Worm (Caenorhabditis elegans) whole organism, early embryonic: ENCODE measurements around the gene R10E8.8.

ENCODE experiments used
- B0310.2 ChIP-seq: sonication (generic microtip); optimal IDR thresholded peaks from 2 replicates; lab custom pipeline; 2016; ENCODE audit warnings: mild to moderate bottlenecking, missing genetic modification characterization, missing compliant biosample characterization
- F13C5.2 ChIP-seq: sonication (generic microtip); optimal IDR thresholded peaks from 2 replicates; lab custom pipeline; 2017; ENCODE audit warnings: mild to moderate bottlenecking, missing genetic modification characterization, inconsistent platforms, missing compliant biosample characterization
- aly-1 ChIP-seq: sonication (generic microtip); optimal IDR thresholded peaks from 2 replicates; lab custom pipeline; 2016; ENCODE audit warnings: missing genetic modification characterization, missing compliant biosample characterization
- ama-1 ChIP-seq: fragments of 150-350 bp; optimal IDR thresholded peaks from 2 replicates; lab custom pipeline; 2014
- ceh-13 ChIP-seq: fragments of 200-800 bp; sonication (Bioruptor generic); optimal IDR thresholded peaks from 2 replicates; lab custom pipeline; 2018; ENCODE audit warnings: mild to moderate bottlenecking, missing genetic modification characterization, missing compliant biosample characterization
- flt-1 ChIP-seq: fragments of 200-800 bp; sonication (Bioruptor generic); IDR thresholded peaks from 2 replicates; pipeline ENCODE4 v1.3.6; 2022; ENCODE audit warnings: missing genetic modification characterization, missing compliant biosample characterization
- hmbx-1 ChIP-seq: sonication (generic microtip); optimal IDR thresholded peaks from 2 replicates; lab custom pipeline; 2016; ENCODE audit warnings: mild to moderate bottlenecking, missing genetic modification characterization, missing compliant biosample characterization
- hnd-1 ChIP-seq: sonication (generic microtip); optimal IDR thresholded peaks from 2 replicates; lab custom pipeline; 2016; ENCODE audit warnings: missing genetic modification characterization, missing compliant biosample characterization
- scrt-1 ChIP-seq: fragments of 200-800 bp; sonication (Bioruptor generic); IDR thresholded peaks from 2 replicates; pipeline ENCODE4 v1.3.6; 2022; ENCODE audit warnings: missing genetic modification characterization, missing compliant biosample characterization
- sea-1 ChIP-seq: fragments of 200-800 bp; sonication (Bioruptor generic); conservative IDR thresholded peaks from 2 replicates; pipeline ENCODE4 v1.3.6; 2022; ENCODE audit warnings: missing genetic modification characterization, missing compliant biosample characterization
- tbx-11 ChIP-seq: fragments of 200-800 bp; sonication (Bioruptor generic); IDR thresholded peaks from 2 replicates; pipeline ENCODE4 v1.3.6; 2022; ENCODE audit warnings: missing genetic modification characterization, missing compliant biosample characterization
- tbx-37 ChIP-seq: fragments of 200-800 bp; sonication (Bioruptor generic); conservative IDR thresholded peaks from 2 replicates; pipeline ENCODE4 v1.3.6; 2022; ENCODE audit warnings: missing genetic modification reagents, missing genetic modification characterization, missing compliant biosample characterization
- tra-4 ChIP-seq: sonication (generic microtip); optimal IDR thresholded peaks from 2 replicates; lab custom pipeline; 2017; ENCODE audit warnings: missing genetic modification characterization, missing compliant biosample characterization

DNA sequence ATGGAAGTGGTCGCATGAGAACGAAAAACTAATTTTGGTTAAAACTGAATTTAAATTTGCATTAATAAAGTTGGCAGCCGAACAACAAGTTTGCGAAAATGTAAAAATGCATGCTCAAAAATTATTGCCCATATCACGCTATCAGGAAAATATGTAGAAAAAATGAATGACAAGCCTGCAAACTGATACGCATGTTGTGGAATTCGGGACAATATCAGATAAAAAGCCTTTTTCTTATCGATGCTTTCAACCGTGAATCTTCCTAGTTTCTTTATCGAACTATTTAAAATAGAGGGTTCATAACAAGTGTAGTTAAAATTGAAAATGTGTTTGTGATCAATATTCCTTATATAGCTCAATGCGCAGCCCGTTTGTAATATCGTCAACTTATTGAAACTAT, 4.6 kb upstream of the R10E8.8 start:
- TF ChIP-seq F13C5.2 (tag; lab: Kevin White, UChicago) (no peak), ceh-13 (no peak), ama-1 (lab: Kevin White, UChicago) (no peak), aly-1 (tag; lab: Kevin White, UChicago) (no peak), B0310.2 (tag; lab: Kevin White, UChicago) (no peak), scrt-1 (no peak), hnd-1 (tag; lab: Kevin White, UChicago) (no peak), tbx-11 (GFP tag; lab: Robert Waterston, UW) (no peak), tra-4 (no peak), hmbx-1 (tag; lab: Kevin White, UChicago) (no peak), flt-1 (GFP tag; lab: Robert Waterston, UW) (no peak), tbx-37 (GFP tag; lab: Robert Waterston, UW) (no peak), sea-1 (no peak)
